Fruit fly (Drosophila melanogaster): ENCODE data around the gene Bet1.

dm6 chr3L:19237780-19238179, 23.4 kb upstream of the Bet1 start:
- TF ChIP-seq CG5204 (GFP tag; optimal IDR thresholded peaks at IDR 0.05) (no peak), CG7045 (GFP tag; optimal IDR thresholded peaks at IDR 0.05) (no peak), CG7101 (tag; optimal IDR thresholded peaks at IDR 0.05) (no peak), pad (GFP tag; optimal IDR thresholded peaks at IDR 0.05) (no peak), CG33017 (tag; optimal IDR thresholded peaks at IDR 0.05) (no peak), cnc (optimal IDR thresholded peaks at IDR 0.05) (no peak), CG14711 (tag; optimal IDR thresholded peaks at IDR 0.05) (no peak), ovo (GFP tag; optimal IDR thresholded peaks at IDR 0.05) (no peak), Clk (GFP tag; optimal IDR thresholded peaks at IDR 0.05) (no peak), Mnt (GFP tag; optimal IDR thresholded peaks at IDR 0.05) (no peak), tj (GFP tag; optimal IDR thresholded peaks at IDR 0.05) (no peak), CG11617 (GFP tag; optimal IDR thresholded peaks at IDR 0.05) (no peak), Hr96 (GFP tag; optimal IDR thresholded peaks at IDR 0.05) (no peak), cic (GFP tag; optimal IDR thresholded peaks at IDR 0.05) (no peak)

Data from whole organism, adult.